Fruit fly (Drosophila melanogaster): ENCODE measurements around the gene rhea.

DNA sequence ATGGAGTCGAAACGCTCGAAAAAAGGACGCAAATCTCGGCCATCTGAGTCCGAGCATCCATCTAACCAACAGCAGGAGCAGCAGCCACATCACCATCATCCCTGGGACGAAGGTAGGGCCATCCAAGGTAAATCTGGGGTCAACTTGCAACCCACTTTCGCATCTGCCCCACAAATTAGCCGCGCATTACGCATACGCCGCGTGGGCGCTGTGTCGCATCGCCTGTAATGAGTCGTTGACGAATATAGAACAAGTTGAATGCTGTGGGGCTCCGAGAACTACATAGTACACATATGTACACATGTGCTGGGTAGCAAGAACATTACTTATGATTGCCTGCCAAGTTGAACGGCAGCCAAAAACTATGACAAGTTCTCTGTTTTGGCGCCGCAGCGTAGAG lies 34.7 kb downstream of the rhea start:
- no peak for TF ChIP-seq CG8478 (optimal IDR thresholded peaks at IDR 0.05)
- no peak for TF ChIP-seq EcR (GFP tag; optimal IDR thresholded peaks at IDR 0.05)
- no peak for TF ChIP-seq pan (optimal IDR thresholded peaks at IDR 0.05)
